Worm (Caenorhabditis elegans) whole organism, early embryonic: ENCODE measurements around the gene F45E12.5.

Source experiments
- B0310.2 ChIP-seq: sonication (generic microtip); optimal IDR thresholded peaks from 2 replicates; lab custom pipeline; 2016; ENCODE audit warnings: mild to moderate bottlenecking, missing genetic modification characterization, missing compliant biosample characterization
- F13C5.2 ChIP-seq: sonication (generic microtip); optimal IDR thresholded peaks from 2 replicates; lab custom pipeline; 2017; ENCODE audit warnings: mild to moderate bottlenecking, missing genetic modification characterization, inconsistent platforms, missing compliant biosample characterization
- aly-1 ChIP-seq: sonication (generic microtip); optimal IDR thresholded peaks from 2 replicates; lab custom pipeline; 2016; ENCODE audit warnings: missing genetic modification characterization, missing compliant biosample characterization
- ama-1 ChIP-seq: fragments of 150-350 bp; optimal IDR thresholded peaks from 2 replicates; lab custom pipeline; 2014
- ceh-13 ChIP-seq: fragments of 200-800 bp; sonication (Bioruptor generic); optimal IDR thresholded peaks from 2 replicates; lab custom pipeline; 2018; ENCODE audit warnings: mild to moderate bottlenecking, missing genetic modification characterization, missing compliant biosample characterization
- ceh-36 ChIP-seq: sonication (generic microtip); optimal IDR thresholded peaks from 2 replicates; lab custom pipeline; 2016; ENCODE audit warnings: missing genetic modification characterization, inconsistent platforms, missing compliant biosample characterization
- ets-7 ChIP-seq: sonication (generic microtip); optimal IDR thresholded peaks from 2 replicates; lab custom pipeline; 2016; ENCODE audit warnings: missing genotype, missing genetic modification characterization, missing compliant biosample characterization
- flt-1 ChIP-seq: fragments of 200-800 bp; sonication (Bioruptor generic); IDR thresholded peaks from 2 replicates; pipeline ENCODE4 v1.3.6; 2022; ENCODE audit warnings: missing genetic modification characterization, missing compliant biosample characterization
- hmbx-1 ChIP-seq: sonication (generic microtip); optimal IDR thresholded peaks from 2 replicates; lab custom pipeline; 2016; ENCODE audit warnings: mild to moderate bottlenecking, missing genetic modification characterization, missing compliant biosample characterization
- hmg-4 ChIP-seq: fragments of 200-800 bp; sonication (Bioruptor generic); optimal IDR thresholded peaks from 2 replicates; lab custom pipeline; 2018; ENCODE audit warnings: mild to moderate bottlenecking, missing genetic modification characterization, missing compliant biosample characterization
- hnd-1 ChIP-seq: sonication (generic microtip); optimal IDR thresholded peaks from 2 replicates; lab custom pipeline; 2016; ENCODE audit warnings: missing genetic modification characterization, missing compliant biosample characterization
- pes-1 ChIP-seq: fragments of 200-800 bp; sonication (Bioruptor generic); IDR thresholded peaks from 2 replicates; pipeline ENCODE4 v1.3.6; 2022; ENCODE audit warnings: missing genetic modification reagents, missing genetic modification characterization, missing compliant biosample characterization
- scrt-1 ChIP-seq: fragments of 200-800 bp; sonication (Bioruptor generic); IDR thresholded peaks from 2 replicates; pipeline ENCODE4 v1.3.6; 2022; ENCODE audit warnings: missing genetic modification characterization, missing compliant biosample characterization
- sea-1 ChIP-seq: fragments of 200-800 bp; sonication (Bioruptor generic); conservative IDR thresholded peaks from 2 replicates; pipeline ENCODE4 v1.3.6; 2022; ENCODE audit warnings: missing genetic modification characterization, missing compliant biosample characterization
- tbx-11 ChIP-seq: fragments of 200-800 bp; sonication (Bioruptor generic); IDR thresholded peaks from 2 replicates; pipeline ENCODE4 v1.3.6; 2022; ENCODE audit warnings: missing genetic modification characterization, missing compliant biosample characterization
- tbx-37 ChIP-seq: fragments of 200-800 bp; sonication (Bioruptor generic); conservative IDR thresholded peaks from 2 replicates; pipeline ENCODE4 v1.3.6; 2022; ENCODE audit warnings: missing genetic modification reagents, missing genetic modification characterization, missing compliant biosample characterization
- tra-4 ChIP-seq: sonication (generic microtip); optimal IDR thresholded peaks from 2 replicates; lab custom pipeline; 2017; ENCODE audit warnings: missing genetic modification characterization, missing compliant biosample characterization

Gene F45E12.5

ce11 chrII:7331224-7331623 lies 21.3 kb upstream of the F45E12.5 start, which contains the start of gene npax-1:
Gene npax-1, minus strand, starts transcription at chrII:7331324.
- TF ChIP-seq hmg-4 (GFP tag; lab: Kevin White, UChicago) (no peak), hnd-1 (tag; lab: Kevin White, UChicago) (no peak), hmbx-1 (tag; lab: Kevin White, UChicago) (no peak), sea-1 (GFP tag; lab: Robert Waterston, UW) (no peak), ceh-13 (GFP tag; lab: Kevin White, UChicago) (no peak), B0310.2 (tag; lab: Kevin White, UChicago) (no peak), F13C5.2 (tag; lab: Kevin White, UChicago) (no peak), scrt-1 (GFP tag; lab: Robert Waterston, UW) (no peak), tbx-37 (GFP tag; lab: Robert Waterston, UW) (no peak), aly-1 (tag; lab: Kevin White, UChicago) (no peak), pes-1 (GFP tag; lab: Robert Waterston, UW) (no peak), tra-4 (tag; lab: Kevin White, UChicago) (no peak), ets-7 (tag; lab: Kevin White, UChicago) (no peak), ama-1 (lab: Kevin White, UChicago) (no peak), flt-1 (GFP tag; lab: Robert Waterston, UW) (no peak), ceh-36 (tag; lab: Kevin White, UChicago) (no peak), tbx-11 (GFP tag; lab: Robert Waterston, UW) (no peak)

ce11 chrII:7326997-7327396 lies 17.1 kb upstream of the F45E12.5 start:
- TF ChIP-seq F13C5.2 (tag; lab: Kevin White, UChicago): no peak
- no peak for TF ChIP-seq hnd-1 (tag; lab: Kevin White, UChicago)
- TF ChIP-seq hmbx-1 (tag; lab: Kevin White, UChicago): no peak
- no peak for TF ChIP-seq tra-4 (tag; lab: Kevin White, UChicago)

ce11 chrII:7326199-7326598 lies 16.3 kb upstream of the F45E12.5 start:
- TF ChIP-seq ceh-36 (tag; lab: Kevin White, UChicago) (no peak), B0310.2 (tag; lab: Kevin White, UChicago) (no peak), hmbx-1 (tag; lab: Kevin White, UChicago) (no peak), flt-1 (GFP tag; lab: Robert Waterston, UW) (no peak), pes-1 (GFP tag; lab: Robert Waterston, UW) (no peak), tra-4 (tag; lab: Kevin White, UChicago) (no peak), hmg-4 (GFP tag; lab: Kevin White, UChicago) (no peak), ama-1 (lab: Kevin White, UChicago) (no peak), hnd-1 (tag; lab: Kevin White, UChicago) (no peak)

- TF ChIP-seq hmbx-1 (tag; lab: Kevin White, UChicago): no peak
- no peak for TF ChIP-seq tbx-11 (GFP tag; lab: Robert Waterston, UW)
- no peak for TF ChIP-seq flt-1 (GFP tag; lab: Robert Waterston, UW)
- TF ChIP-seq tra-4 (tag; lab: Kevin White, UChicago): no peak
- TF ChIP-seq aly-1 (tag; lab: Kevin White, UChicago): no peak
- TF ChIP-seq hnd-1 (tag; lab: Kevin White, UChicago): no peak
- TF ChIP-seq sea-1 (GFP tag; lab: Robert Waterston, UW): no peak
- TF ChIP-seq B0310.2 (tag; lab: Kevin White, UChicago): no peak
- no peak for TF ChIP-seq ets-7 (tag; lab: Kevin White, UChicago)
- no peak for TF ChIP-seq ceh-13 (GFP tag; lab: Kevin White, UChicago)
- no peak for TF ChIP-seq ceh-36 (tag; lab: Kevin White, UChicago)
- TF ChIP-seq hmg-4 (GFP tag; lab: Kevin White, UChicago): no peak
Measured at ce11 chrII:7325063-7325480, 15.2 kb upstream of the F45E12.5 start.

ce11 chrII:7323925-7324324 lies 14.0 kb upstream of the F45E12.5 start, which contains the start of gene F21D12.3:
Gene F21D12.3, minus strand, starts transcription at chrII:7324025.
- TF ChIP-seq ceh-36 (tag; lab: Kevin White, UChicago): no peak
- no peak for TF ChIP-seq scrt-1 (GFP tag; lab: Robert Waterston, UW)
- no peak for TF ChIP-seq B0310.2 (tag; lab: Kevin White, UChicago)
- no peak for TF ChIP-seq tbx-11 (GFP tag; lab: Robert Waterston, UW)

- TF ChIP-seq hnd-1 (tag; lab: Kevin White, UChicago): no peak
- no peak for TF ChIP-seq B0310.2 (tag; lab: Kevin White, UChicago)
- no peak for TF ChIP-seq flt-1 (GFP tag; lab: Robert Waterston, UW)
- TF ChIP-seq aly-1 (tag; lab: Kevin White, UChicago): no peak
- TF ChIP-seq ceh-13 (GFP tag; lab: Kevin White, UChicago): no peak
- TF ChIP-seq hmbx-1 (tag; lab: Kevin White, UChicago): no peak
- no peak for TF ChIP-seq pes-1 (GFP tag; lab: Robert Waterston, UW)
- TF ChIP-seq tbx-37 (GFP tag; lab: Robert Waterston, UW): no peak
- no peak for TF ChIP-seq scrt-1 (GFP tag; lab: Robert Waterston, UW)
- no peak for TF ChIP-seq hmg-4 (GFP tag; lab: Kevin White, UChicago)
- TF ChIP-seq sea-1 (GFP tag; lab: Robert Waterston, UW): no peak
- no peak for TF ChIP-seq F13C5.2 (tag; lab: Kevin White, UChicago)
- TF ChIP-seq tra-4 (tag; lab: Kevin White, UChicago): no peak
- TF ChIP-seq ceh-36 (tag; lab: Kevin White, UChicago): no peak
- TF ChIP-seq ets-7 (tag; lab: Kevin White, UChicago): no peak
Measured at ce11 chrII:7323317-7323716, 13.4 kb upstream of the F45E12.5 start.

ce11 chrII:7319471-7319870 lies 9.6 kb upstream of the F45E12.5 start:
- no peak for TF ChIP-seq hnd-1 (tag; lab: Kevin White, UChicago)
